Worm (Caenorhabditis elegans): ENCODE measurements around the gene ptr-25.

ce11 chrIII:10533310-10533709 is 45.4 kb downstream of the ptr-25 start:
- no peak for TF ChIP-seq ama-1 (optimal IDR thresholded peaks at IDR 0.05)
- TF ChIP-seq nhr-237 (tag; optimal IDR thresholded peaks at IDR 0.05), result no peak

All from whole organism, L2 larva.